Fruit fly (Drosophila melanogaster) whole organism, pupa: Measurements from ENCODE around the gene CG31099.

ENCODE experiments used
- CG10348 ChIP-seq: fragments of 200-800 bp; sonication (Bioruptor generic); IDR thresholded peaks from 2 replicates; pipeline ENCODE4 v1.3.6; 2022; ENCODE audit warnings: missing biosample characterization, missing genetic modification characterization
- CG12605 ChIP-seq: fragments of 200-800 bp; sonication (Bioruptor generic); IDR thresholded peaks from 2 replicates; pipeline ENCODE4 v1.3.6; 2022; ENCODE audit warnings: missing biosample characterization, missing genetic modification characterization
- CG17806 ChIP-seq: fragments of 200-800 bp; sonication (Bioruptor generic); optimal IDR thresholded peaks from 2 replicates; lab custom pipeline; 2018; ENCODE audit warnings: missing biosample characterization, mild to moderate bottlenecking, missing genetic modification characterization, moderate library complexity
- CG34367 ChIP-seq: fragments of 200-800 bp; sonication (Bioruptor generic); optimal IDR thresholded peaks from 2 replicates; lab custom pipeline; 2018; ENCODE audit warnings: missing biosample characterization, mild to moderate bottlenecking, missing genetic modification characterization
- CG8159 ChIP-seq: fragments of 200-800 bp; sonication (Bioruptor generic); optimal IDR thresholded peaks from 3 replicates; lab custom pipeline; 2018; ENCODE audit warnings: missing biosample characterization, mild to moderate bottlenecking, missing genetic modification characterization, moderate library complexity
- D1 ChIP-seq: fragments of 200-800 bp; sonication (Bioruptor generic); optimal IDR thresholded peaks from 2 replicates; lab custom pipeline; 2018; ENCODE audit warnings: missing biosample characterization, mild to moderate bottlenecking, missing genetic modification characterization, moderate library complexity
- EcR ChIP-seq: fragments of 200-800 bp; sonication (Bioruptor generic); optimal IDR thresholded peaks from 3 replicates; lab custom pipeline; 2019; ENCODE audit warnings: missing biosample characterization, missing genetic modification characterization, mild to moderate bottlenecking, moderate library complexity, missing genetic modification reagents
- Ets98B ChIP-seq: fragments of 200-800 bp; sonication (Bioruptor generic); IDR thresholded peaks from 2 replicates; pipeline ENCODE4 v1.3.6; 2022; ENCODE audit warnings: missing biosample characterization, missing genetic modification characterization
- Pif1A ChIP-seq: fragments of 200-800 bp; sonication (Bioruptor generic); optimal IDR thresholded peaks from 3 replicates; lab custom pipeline; 2016; ENCODE audit warnings: missing biosample characterization, missing genetic modification characterization
- Pif1B ChIP-seq: fragments of 200-800 bp; sonication (Bioruptor generic); optimal IDR thresholded peaks from 3 replicates; lab custom pipeline; 2016; ENCODE audit warnings: missing biosample characterization, missing genetic modification characterization
- Snoo ChIP-seq: fragments of 200-800 bp; sonication (Bioruptor generic); optimal IDR thresholded peaks from 3 replicates; lab custom pipeline; 2017; ENCODE audit warnings: missing biosample characterization, mild to moderate bottlenecking, missing genetic modification characterization, inconsistent platforms
- fd96Ca ChIP-seq: fragments of 200-800 bp; sonication (Bioruptor generic); IDR thresholded peaks from 3 replicates; pipeline ENCODE4 v1.3.6; 2022; ENCODE audit warnings: missing biosample characterization, missing genetic modification characterization
- gl ChIP-seq: fragments of 200-800 bp; sonication (Bioruptor generic); optimal IDR thresholded peaks from 2 replicates; lab custom pipeline; 2018; ENCODE audit warnings: missing biosample characterization, mild to moderate bottlenecking, missing genetic modification characterization

DNA sequence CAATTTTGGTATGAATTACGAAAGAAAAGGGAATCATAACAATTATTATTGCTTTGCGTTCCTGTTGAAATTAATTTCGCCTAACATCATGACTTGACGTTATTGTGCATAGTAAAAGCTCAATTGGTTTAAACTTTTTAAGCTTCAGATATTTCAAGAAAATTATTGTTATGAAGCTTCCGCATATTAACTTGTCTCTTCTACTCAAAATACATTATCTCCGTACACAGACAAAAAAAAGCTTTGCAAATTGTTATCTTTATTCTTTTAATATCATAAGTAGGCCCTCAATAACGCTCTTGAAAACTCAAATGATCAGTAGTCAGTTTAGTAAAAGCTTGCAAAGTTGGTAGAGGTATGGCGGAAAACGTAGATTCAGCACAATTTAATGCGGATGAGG, 23.6 kb downstream of the CG31099 start, which contains the start of gene CG13658:
- TF ChIP-seq D1 (tag; lab: Kevin White, UChicago) (no peak), EcR (GFP tag; lab: Kevin White, UChicago) (no peak), Pif1B (GFP tag; lab: Kevin White, UChicago) (no peak), gl (tag; lab: Kevin White, UChicago) (no peak), Ets98B (GFP tag; lab: Robert Waterston, UW) (no peak), fd96Ca (GFP tag; lab: Robert Waterston, UW) (no peak), CG10348 (GFP tag; lab: Robert Waterston, UW) (no peak), CG12605 (GFP tag; lab: Robert Waterston, UW) (no peak), CG8159 (tag; lab: Kevin White, UChicago) (no peak), CG17806 (tag; lab: Kevin White, UChicago) (no peak), CG34367 (tag; lab: Kevin White, UChicago) (no peak), Pif1A (GFP tag; lab: Kevin White, UChicago) (no peak), Snoo (no peak)
